Fruit fly (Drosophila melanogaster) whole organism, embryonic: Measurements from ENCODE around the gene CG6749.
A peak's percentile ranks its signal among the peaks of the same experiment; 100 is the strongest.

Experiments used
- Ada2b ChIP-seq: fragments of 200-800 bp; sonication (Bioruptor generic); IDR thresholded peaks from 2 replicates; pipeline ENCODE4 v1.3.6; 2022; ENCODE audit warnings: missing biosample characterization, missing genetic modification characterization
- Aef1 ChIP-seq: fragments of 200-800 bp; sonication (Bioruptor generic); IDR thresholded peaks from 3 replicates; pipeline ENCODE4 v1.3.6; 2022; ENCODE audit warnings: missing biosample characterization, missing genetic modification characterization
- BtbVII ChIP-seq: fragments of 200-800 bp; sonication (Bioruptor generic); optimal IDR thresholded peaks from 3 replicates; lab custom pipeline; 2017; ENCODE audit warnings: missing biosample characterization, mild to moderate bottlenecking, missing genetic modification characterization
- CG10462 ChIP-seq: fragments of 200-800 bp; sonication (Bioruptor generic); optimal IDR thresholded peaks from 2 replicates; lab custom pipeline; 2016; ENCODE audit warnings: missing biosample characterization, missing genetic modification characterization
- CG10543 ChIP-seq: fragments of 200-800 bp; sonication (Bioruptor generic); optimal IDR thresholded peaks from 3 replicates; lab custom pipeline; 2017; ENCODE audit warnings: missing biosample characterization, mild to moderate bottlenecking, missing genetic modification characterization, moderate library complexity
- CG11695 ChIP-seq: fragments of 200-800 bp; sonication (Bioruptor generic); IDR thresholded peaks from 3 replicates; pipeline ENCODE4 v1.3.6; 2022; ENCODE audit warnings: missing biosample characterization, missing genetic modification characterization
- CG12155 ChIP-seq: fragments of 200-800 bp; sonication (Bioruptor generic); optimal IDR thresholded peaks from 3 replicates; lab custom pipeline; 2016; ENCODE audit warnings: missing biosample characterization, missing genetic modification characterization
- CG12744 ChIP-seq: fragments of 200-800 bp; sonication (Bioruptor generic); optimal IDR thresholded peaks from 2 replicates; lab custom pipeline; 2016; ENCODE audit warnings: missing biosample characterization, missing genetic modification characterization
- CG13287 ChIP-seq: fragments of 200-800 bp; sonication (Bioruptor generic); IDR thresholded peaks from 2 replicates; pipeline ENCODE4 v1.3.6; 2022; ENCODE audit warnings: missing biosample characterization, missing genetic modification characterization; ENCODE audit not compliant: partially characterized antibody
- CG13296 ChIP-seq: fragments of 200-800 bp; sonication (Bioruptor generic); optimal IDR thresholded peaks from 3 replicates; lab custom pipeline; 2018; ENCODE audit warnings: missing biosample characterization, mild to moderate bottlenecking, missing genetic modification characterization
- CG14710 ChIP-seq: fragments of 200-800 bp; sonication (Bioruptor generic); optimal IDR thresholded peaks from 3 replicates; lab custom pipeline; 2019; ENCODE audit warnings: missing biosample characterization, mild to moderate bottlenecking, missing genetic modification characterization, moderate library complexity
- CG30403 ChIP-seq: fragments of 200-800 bp; sonication (Bioruptor generic); optimal IDR thresholded peaks from 3 replicates; lab custom pipeline; 2016; ENCODE audit warnings: missing biosample characterization, missing genetic modification characterization
- CG31224 ChIP-seq: fragments of 200-800 bp; sonication (Bioruptor generic); IDR thresholded peaks from 2 replicates; pipeline ENCODE4 v1.3.6; 2022; ENCODE audit warnings: missing biosample characterization, missing genetic modification characterization
- CG3407 ChIP-seq: fragments of 200-800 bp; sonication (Bioruptor generic); optimal IDR thresholded peaks from 2 replicates; lab custom pipeline; 2018; ENCODE audit warnings: missing biosample characterization, mild to moderate bottlenecking, missing genetic modification characterization
- CG5953 ChIP-seq: fragments of 200-800 bp; sonication (Bioruptor generic); IDR thresholded peaks from 2 replicates; pipeline ENCODE4 v1.3.6; 2022; ENCODE audit warnings: missing biosample characterization, missing genetic modification characterization
- CG6683 ChIP-seq: fragments of 200-800 bp; sonication (Bioruptor generic); optimal IDR thresholded peaks from 2 replicates; lab custom pipeline; 2017; ENCODE audit warnings: missing biosample characterization, mild to moderate bottlenecking, missing genetic modification characterization, missing genetic modification reagents
- CG7372 ChIP-seq: fragments of 200-800 bp; sonication (Bioruptor generic); IDR thresholded peaks from 2 replicates; pipeline ENCODE4 v1.3.6; 2022; ENCODE audit warnings: missing biosample characterization, missing genetic modification characterization
- CG7839 ChIP-seq: fragments of 200-800 bp; sonication (Bioruptor generic); optimal IDR thresholded peaks from 3 replicates; lab custom pipeline; 2018; ENCODE audit warnings: missing biosample characterization, mild to moderate bottlenecking, missing genetic modification characterization, moderate library complexity
- CG9817 ChIP-seq: fragments of 200-800 bp; sonication (Bioruptor generic); optimal IDR thresholded peaks from 2 replicates; lab custom pipeline; 2018; ENCODE audit warnings: missing biosample characterization, mild to moderate bottlenecking, missing genetic modification characterization, moderate library complexity
- CG9932 ChIP-seq: fragments of 200-800 bp; sonication (Bioruptor generic); IDR thresholded peaks from 2 replicates; pipeline ENCODE4 v1.3.6; 2022; ENCODE audit warnings: missing biosample characterization, missing genetic modification characterization
- Dll ChIP-seq: fragments of 200-800 bp; sonication (Bioruptor generic); IDR thresholded peaks from 4 replicates; pipeline ENCODE4 v1.3.6; 2022; ENCODE audit warnings: missing biosample characterization, missing genetic modification characterization; ENCODE audit not compliant: partially characterized antibody
- Ets65A ChIP-seq: fragments of 200-800 bp; sonication (Bioruptor generic); peaks from one replicate; lab custom pipeline; 2016; ENCODE audit warnings: missing biosample characterization, missing genetic modification characterization
- H15 ChIP-seq: fragments of 200-800 bp; sonication (Bioruptor generic); IDR thresholded peaks from 3 replicates; pipeline ENCODE4 v1.3.6; 2022; ENCODE audit warnings: missing biosample characterization, missing genetic modification characterization
- HmgZ ChIP-seq: fragments of 200-800 bp; sonication (Bioruptor generic); optimal IDR thresholded peaks from 2 replicates; lab custom pipeline; 2018; ENCODE audit warnings: missing biosample characterization, mild to moderate bottlenecking, missing genetic modification characterization
- Hmx ChIP-seq: fragments of 200-800 bp; sonication (Bioruptor generic); optimal IDR thresholded peaks from 2 replicates; lab custom pipeline; 2016; ENCODE audit warnings: missing biosample characterization, missing genetic modification characterization
- NC2α ChIP-seq: fragments of 200-800 bp; sonication (Bioruptor generic); optimal IDR thresholded peaks from 2 replicates; lab custom pipeline; 2016; ENCODE audit warnings: missing biosample characterization, missing genetic modification characterization
- Ptx1 ChIP-seq: fragments of 200-800 bp; sonication (Bioruptor generic); IDR thresholded peaks from 2 replicates; pipeline ENCODE4 v1.3.6; 2022; ENCODE audit warnings: missing biosample characterization, missing genetic modification characterization
- abd-A ChIP-seq: fragments of 200-800 bp; sonication (Bioruptor generic); optimal IDR thresholded peaks from 3 replicates; lab custom pipeline; 2019; ENCODE audit warnings: missing biosample characterization, mild to moderate bottlenecking, missing genetic modification characterization, moderate library complexity
- caup ChIP-seq: fragments of 200-800 bp; sonication (Bioruptor generic); optimal IDR thresholded peaks from 3 replicates; lab custom pipeline; 2017; ENCODE audit warnings: missing biosample characterization, mild to moderate bottlenecking, missing genetic modification characterization, moderate library complexity; ENCODE audit not compliant: severe bottlenecking
- dysf ChIP-seq: fragments of 200-800 bp; sonication (Bioruptor generic); IDR thresholded peaks from 3 replicates; pipeline ENCODE4 v1.3.6; 2022; ENCODE audit warnings: missing biosample characterization, missing genetic modification characterization
- ftz-f1 ChIP-seq: fragments of 200-800 bp; sonication (Bioruptor generic); optimal IDR thresholded peaks from 2 replicates; lab custom pipeline; 2016; ENCODE audit warnings: missing biosample characterization, missing genetic modification characterization
- gem ChIP-seq: fragments of 200-800 bp; sonication (Bioruptor generic); optimal IDR thresholded peaks from 2 replicates; lab custom pipeline; 2019; ENCODE audit warnings: missing biosample characterization, mild to moderate bottlenecking, missing genetic modification characterization, moderate library complexity
- gfzf ChIP-seq: fragments of 200-800 bp; sonication (Bioruptor generic); optimal IDR thresholded peaks from 2 replicates; lab custom pipeline; 2016; ENCODE audit warnings: missing biosample characterization, mild to moderate bottlenecking, missing genetic modification characterization, moderate library complexity
- grau ChIP-seq: fragments of 200-800 bp; optimal IDR thresholded peaks from 3 replicates; lab custom pipeline; 2019; ENCODE audit warnings: missing biosample characterization, mild to moderate bottlenecking, missing genetic modification characterization, moderate library complexity
- grn ChIP-seq: fragments of 200-800 bp; sonication (Bioruptor generic); optimal IDR thresholded peaks from 3 replicates; lab custom pipeline; 2017; ENCODE audit warnings: missing biosample characterization, missing genetic modification characterization
- gro ChIP-seq: fragments of 200-800 bp; sonication (Bioruptor generic); optimal IDR thresholded peaks from 2 replicates; lab custom pipeline; 2016; ENCODE audit warnings: missing biosample characterization, missing genetic modification characterization
- ind ChIP-seq: fragments of 200-800 bp; sonication (Bioruptor generic); optimal IDR thresholded peaks from 3 replicates; lab custom pipeline; 2016; ENCODE audit warnings: missing biosample characterization, missing genetic modification characterization
- nau ChIP-seq: fragments of 200-800 bp; sonication (Bioruptor generic); optimal IDR thresholded peaks from 3 replicates; lab custom pipeline; 2017; ENCODE audit warnings: missing biosample characterization, mild to moderate bottlenecking, missing genetic modification characterization, missing genetic modification reagents
- nmo ChIP-seq: fragments of 200-800 bp; sonication (Bioruptor generic); optimal IDR thresholded peaks from 2 replicates; lab custom pipeline; 2018; ENCODE audit warnings: missing biosample characterization, mild to moderate bottlenecking, missing genetic modification characterization, moderate library complexity
- pita ChIP-seq: fragments of 200-800 bp; sonication (Bioruptor generic); optimal IDR thresholded peaks from 2 replicates; lab custom pipeline; 2017; ENCODE audit warnings: missing biosample characterization, mild to moderate bottlenecking, missing genetic modification characterization
- prd ChIP-seq, 3 experiments: fragments of >200 bp in 2 of 3; fragments of 200-800 bp in 1 of 3; sonication (Bioruptor generic) in 1 of 3; optimal IDR thresholded peaks in 2 of 3; IDR thresholded peaks in 1 of 3; 2 replicates in 2 of 3; 3 replicates in 1 of 3; pipeline versions ENCODE4 v1.3.6 to Lab custom; 2017 to 2022; ENCODE audit warnings: missing biosample characterization in 1 of 3, missing genetic modification characterization in 1 of 3
- pros ChIP-seq: fragments of 200-800 bp; sonication (Bioruptor generic); optimal IDR thresholded peaks from 3 replicates; lab custom pipeline; 2019; ENCODE audit warnings: missing biosample characterization, mild to moderate bottlenecking, missing genetic modification characterization, moderate library complexity
- pzg ChIP-seq: fragments of 200-800 bp; sonication (Bioruptor generic); optimal IDR thresholded peaks from 3 replicates; lab custom pipeline; 2018; ENCODE audit warnings: missing biosample characterization, mild to moderate bottlenecking, missing genetic modification characterization, moderate library complexity
- ro ChIP-seq: fragments of 200-800 bp; sonication (Bioruptor generic); IDR thresholded peaks from 2 replicates; pipeline ENCODE4 v1.3.6; 2022; ENCODE audit warnings: missing biosample characterization, missing genetic modification characterization
- row ChIP-seq: fragments of 200-800 bp; sonication (Bioruptor generic); IDR thresholded peaks from 3 replicates; pipeline ENCODE4 v1.3.6; 2022; ENCODE audit warnings: missing biosample characterization, missing genetic modification characterization
- sim ChIP-seq: fragments of 200-800 bp; sonication (Bioruptor generic); IDR thresholded peaks from 2 replicates; pipeline ENCODE4 v1.3.6; 2022; ENCODE audit warnings: missing biosample characterization, missing genetic modification characterization
- sqz ChIP-seq: fragments of 200-800 bp; sonication (Bioruptor generic); optimal IDR thresholded peaks from 3 replicates; lab custom pipeline; 2018; ENCODE audit warnings: missing biosample characterization, mild to moderate bottlenecking, missing genetic modification characterization
- tin ChIP-seq: fragments of 200-800 bp; sonication (Bioruptor generic); optimal IDR thresholded peaks from 3 replicates; lab custom pipeline; 2016; ENCODE audit warnings: missing biosample characterization, missing genetic modification characterization
- ttk ChIP-seq: fragments of 200-800 bp; sonication (Bioruptor generic); IDR thresholded peaks from 2 replicates; pipeline ENCODE4 v2.1.2; 2022; ENCODE audit warnings: missing biosample characterization, missing genetic modification characterization
- tup ChIP-seq: fragments of 200-800 bp; sonication (Bioruptor generic); optimal IDR thresholded peaks from 2 replicates; lab custom pipeline; 2016; ENCODE audit warnings: missing biosample characterization, mild to moderate bottlenecking, missing genetic modification characterization, moderate library complexity
- zfh2 ChIP-seq: fragments of 200-800 bp; sonication (Bioruptor generic); optimal IDR thresholded peaks from 2 replicates; lab custom pipeline; 2016; ENCODE audit warnings: missing biosample characterization, missing genetic modification characterization

The CG6749 gene

dm6 chr3L:9691476-9691826, 42.2 kb downstream of the CG6749 start (continued):
- no peak for TF ChIP-seq CG5953 (GFP tag; lab: Robert Waterston, UW)
- TF ChIP-seq CG3407 (GFP tag; lab: Kevin White, UChicago), result no peak
- no peak for TF ChIP-seq gfzf (GFP tag; lab: Kevin White, UChicago)
- no peak for TF ChIP-seq ro (GFP tag; lab: Robert Waterston, UW)
- no peak for TF ChIP-seq ttk (GFP tag; lab: Robert Waterston, UW)
- peak; percentile 24 for TF ChIP-seq Ets65A (GFP tag; lab: Kevin White, UChicago)
- TF ChIP-seq tin (GFP tag; lab: Kevin White, UChicago), result no peak
- TF ChIP-seq ftz-f1 (GFP tag; lab: Kevin White, UChicago), result peak; percentile 51
- TF ChIP-seq CG14710 (tag; lab: Kevin White, UChicago), result no peak
- no peak for TF ChIP-seq Aef1 (GFP tag; lab: Robert Waterston, UW)
- TF ChIP-seq abd-A, result no peak
- TF ChIP-seq pros (GFP tag; lab: Kevin White, UChicago), result no peak
- TF ChIP-seq Ptx1 (GFP tag; lab: Robert Waterston, UW), result no peak
- no peak for TF ChIP-seq NC2α
- no peak for TF ChIP-seq CG13287 (GFP tag; lab: Robert Waterston, UW)
- TF ChIP-seq pzg, result no peak
- TF ChIP-seq pita, result no peak
- no peak for TF ChIP-seq CG7372 (GFP tag; lab: Robert Waterston, UW)
- no peak for TF ChIP-seq CG31224 (GFP tag; lab: Robert Waterston, UW)
- TF ChIP-seq CG10462, result no peak
- peak; percentile 85 for TF ChIP-seq grn (GFP tag; lab: Kevin White, UChicago)
- peak; percentile 12 for TF ChIP-seq caup
- TF ChIP-seq CG10543, result peak; percentile 51
- TF ChIP-seq CG12155 (GFP tag; lab: Kevin White, UChicago), result no peak
- no peak for TF ChIP-seq CG12744 (GFP tag; lab: Kevin White, UChicago)
- TF ChIP-seq zfh2, result no peak
- peak; percentile 55 for TF ChIP-seq sqz
- no peak for TF ChIP-seq tup (GFP tag; lab: Kevin White, UChicago)
- TF ChIP-seq Dll (GFP tag; lab: Robert Waterston, UW), result no peak
- TF ChIP-seq HmgZ (tag; lab: Kevin White, UChicago), result peak; percentile 53
- no peak for TF ChIP-seq nmo (GFP tag; lab: Kevin White, UChicago)
- no peak for TF ChIP-seq prd (optimal IDR thresholded peaks at IDR 0.05; lab: Kevin White, UChicago)
- TF ChIP-seq prd (GFP tag; IDR thresholded peaks at IDR 0.05; lab: Robert Waterston, UW), result no peak
- TF ChIP-seq dysf (GFP tag; lab: Robert Waterston, UW), result no peak
- TF ChIP-seq, all 482 proteins: peak for 29

- 0 out of 2 replicates have a peak, but pooled peaks have one; percentile 26 for TF ChIP-seq Ada2b (GFP tag; lab: Robert Waterston, UW)
- TF ChIP-seq gem (tag; lab: Kevin White, UChicago), result peak; percentile 69
- peak; percentile 34; the same call in 1 of the 2 replicates for TF ChIP-seq CG9932
- peak; percentile 61 for TF ChIP-seq nau
- TF ChIP-seq BtbVII (GFP tag; lab: Kevin White, UChicago), result peak; percentile 18
- peak; percentile 62 for TF ChIP-seq row
- TF ChIP-seq ind (GFP tag; lab: Kevin White, UChicago), result peak; percentile 18
- peak; percentile 18 for TF ChIP-seq CG9817 (tag; lab: Kevin White, UChicago)
- TF ChIP-seq Hmx (GFP tag; lab: Kevin White, UChicago), result peak; percentile 30
- TF ChIP-seq sim, result no peak
- TF ChIP-seq CG11695 (GFP tag; lab: Robert Waterston, UW), result 0 out of 3 replicates have a peak, but pooled peaks have one; percentile 40
- peak; percentile 91 for TF ChIP-seq grau (tag; lab: Kevin White, UChicago)
- peak; percentile 64 for TF ChIP-seq CG7839 (tag; lab: Kevin White, UChicago)
- no peak for TF ChIP-seq Ets65A (GFP tag; lab: Kevin White, UChicago)
- TF ChIP-seq gro (GFP tag; lab: Kevin White, UChicago), result no peak
- no peak for TF ChIP-seq H15 (GFP tag; lab: Robert Waterston, UW)
- peak; percentile 46 for TF ChIP-seq CG30403 (GFP tag; lab: Kevin White, UChicago)
- TF ChIP-seq CG6683 (GFP tag; lab: Kevin White, UChicago), result peak; percentile 4
- TF ChIP-seq CG13296 (GFP tag; lab: Kevin White, UChicago), result peak; percentile 50
Measured at dm6 chr3L:9690798-9691475, 42.7 kb downstream of the CG6749 start.
